Fruit fly (Drosophila melanogaster) whole organism, wandering third instar larva: ENCODE data around the gene CG7650.

Experiments used
- CG32264 ChIP-seq: fragments of 200-800 bp; sonication (Bioruptor generic); optimal IDR thresholded peaks from 2 replicates; lab custom pipeline; 2016; ENCODE audit warnings: missing biosample characterization, missing genetic modification characterization
- CG9705 ChIP-seq: fragments of 200-800 bp; sonication (Bioruptor generic); optimal IDR thresholded peaks from 2 replicates; lab custom pipeline; 2018; ENCODE audit warnings: missing biosample characterization, mild to moderate bottlenecking, missing genetic modification characterization
- CrebA ChIP-seq: fragments of 200-800 bp; sonication (Bioruptor generic); optimal IDR thresholded peaks from 2 replicates; lab custom pipeline; 2016; ENCODE audit warnings: missing biosample characterization, mild to moderate bottlenecking, missing genetic modification characterization, borderline replicate concordance
- Dfd ChIP-seq: fragments of >200 bp; optimal IDR thresholded peaks from 2 replicates; lab custom pipeline; 2017; ENCODE audit warnings: missing biosample characterization, missing genetic modification characterization
- Dif ChIP-seq: fragments of 200-275, 200-300 bp; sonication (Bioruptor generic); optimal IDR thresholded peaks from 2 replicates; lab custom pipeline; 2018; ENCODE audit warnings: missing biosample characterization, missing genetic modification characterization; ENCODE audit not compliant: partially characterized antibody
- GATAd ChIP-seq: sonication (Bioruptor generic); optimal IDR thresholded peaks from 2 replicates; lab custom pipeline; 2016; ENCODE audit warnings: missing biosample characterization, missing genetic modification characterization
- HLH106 ChIP-seq: fragments of 200-800 bp; optimal IDR thresholded peaks from 3 replicates; lab custom pipeline; 2019; ENCODE audit warnings: missing biosample characterization, mild to moderate bottlenecking, missing genetic modification characterization, moderate library complexity
- Hnf4 ChIP-seq: fragments of 200-800 bp; sonication (Bioruptor generic); optimal IDR thresholded peaks from 2 replicates; lab custom pipeline; 2016; ENCODE audit warnings: missing biosample characterization, mild to moderate bottlenecking, missing genetic modification characterization
- Hr78 ChIP-seq: fragments of >200 bp; optimal IDR thresholded peaks from 2 replicates; lab custom pipeline; 2017; ENCODE audit warnings: missing biosample characterization, missing genetic modification characterization
- Hr83 ChIP-seq: fragments of 200-300 bp; sonication (Bioruptor generic); optimal IDR thresholded peaks from 2 replicates; lab custom pipeline; 2016; ENCODE audit warnings: missing biosample characterization, mild to moderate bottlenecking, missing genetic modification characterization, moderate library complexity; ENCODE audit not compliant: poor library complexity, severe bottlenecking
- Jra ChIP-seq: sonication (Bioruptor generic); optimal IDR thresholded peaks from 2 replicates; lab custom pipeline; 2016; ENCODE audit warnings: missing biosample characterization, missing genetic modification characterization
- Mio ChIP-seq: sonication (Bioruptor generic); optimal IDR thresholded peaks from 2 replicates; lab custom pipeline; 2016; ENCODE audit warnings: missing biosample characterization, missing genetic modification characterization
- Myc ChIP-seq: fragments of >200 bp; optimal IDR thresholded peaks from 2 replicates; lab custom pipeline; 2017
- N ChIP-seq: fragments of >200 bp; optimal IDR thresholded peaks from 2 replicates; lab custom pipeline; 2018; ENCODE audit warnings: missing biosample characterization, missing external identifiers, missing genetic modification characterization
- OdsH ChIP-seq: fragments of 200-800 bp; sonication (Bioruptor generic); optimal IDR thresholded peaks from 2 replicates; lab custom pipeline; 2016; ENCODE audit warnings: missing biosample characterization, mild to moderate bottlenecking, missing genetic modification characterization
- Rel ChIP-seq, 2 experiments: fragments of 200-800 bp; sonication (Bioruptor generic) in 1 of 2; optimal IDR thresholded peaks; 2 replicates in 1 of 2; 3 replicates in 1 of 2; lab custom pipeline; 2016 to 2019; ENCODE audit warnings: mild to moderate bottlenecking in 2 of 2, missing biosample characterization in 2 of 2, missing genetic modification characterization in 2 of 2, moderate library complexity in 1 of 2
- Sp1 ChIP-seq: fragments of 200-800 bp; sonication (Bioruptor generic); optimal IDR thresholded peaks from 3 replicates; lab custom pipeline; 2019; ENCODE audit warnings: missing biosample characterization, mild to moderate bottlenecking, missing genetic modification characterization, moderate library complexity
- Vsx2 ChIP-seq: fragments of 200-300, 225-300 bp; sonication (Bioruptor generic); optimal IDR thresholded peaks from 2 replicates; lab custom pipeline; 2018; ENCODE audit warnings: missing biosample characterization, missing genetic modification characterization; ENCODE audit not compliant: partially characterized antibody
- br ChIP-seq: fragments of 200-800 bp; sonication (Bioruptor generic); optimal IDR thresholded peaks from 2 replicates; lab custom pipeline; 2016; ENCODE audit warnings: missing biosample characterization, missing genetic modification characterization
- dsf ChIP-seq: sonication (Bioruptor generic); optimal IDR thresholded peaks from 2 replicates; lab custom pipeline; 2016; ENCODE audit warnings: missing biosample characterization, missing genetic modification characterization, borderline replicate concordance
- ey ChIP-seq: fragments of 200-800 bp; sonication (Bioruptor generic); optimal IDR thresholded peaks from 2 replicates; lab custom pipeline; 2016; ENCODE audit warnings: missing biosample characterization, missing genetic modification characterization
- foxo ChIP-seq, 2 experiments: fragments of 200-800 bp; sonication (Bioruptor generic); optimal IDR thresholded peaks; 2 replicates in 1 of 2; 3 replicates in 1 of 2; lab custom pipeline; 2016 to 2017; ENCODE audit warnings: missing biosample characterization in 2 of 2, missing genetic modification characterization in 2 of 2
- h ChIP-seq: fragments of 200-800 bp; sonication (Bioruptor generic); optimal IDR thresholded peaks from 3 replicates; lab custom pipeline; 2016; ENCODE audit warnings: missing biosample characterization, mild to moderate bottlenecking, missing genetic modification characterization
- jim ChIP-seq: fragments of 175-275, 200-325 bp; sonication (Bioruptor generic); optimal IDR thresholded peaks from 2 replicates; lab custom pipeline; 2016; ENCODE audit warnings: missing biosample characterization, mild to moderate bottlenecking, missing genetic modification characterization
- lola ChIP-seq: fragments of >200 bp; optimal IDR thresholded peaks from 2 replicates; lab custom pipeline; 2017; ENCODE audit warnings: missing biosample characterization, missing genetic modification characterization
- pan ChIP-seq: fragments of >200 bp; optimal IDR thresholded peaks from 2 replicates; lab custom pipeline; 2017
- rgr ChIP-seq: fragments of 200-800 bp; sonication (Bioruptor generic); optimal IDR thresholded peaks from 3 replicates; lab custom pipeline; 2016; ENCODE audit warnings: missing biosample characterization, mild to moderate bottlenecking, missing genetic modification characterization
- sv ChIP-seq: fragments of 200-800 bp; sonication (Bioruptor generic); optimal IDR thresholded peaks from 3 replicates; lab custom pipeline; 2016; ENCODE audit warnings: missing biosample characterization, missing genetic modification characterization
- tai ChIP-seq: sonication (Bioruptor generic); optimal IDR thresholded peaks from 2 replicates; lab custom pipeline; 2016; ENCODE audit warnings: missing biosample characterization, missing genetic modification characterization
- woc ChIP-seq: sonication (Bioruptor generic); optimal IDR thresholded peaks from 2 replicates; lab custom pipeline; 2016; ENCODE audit warnings: missing biosample characterization, mild to moderate bottlenecking, missing genetic modification characterization

CG7650 gene

DNA sequence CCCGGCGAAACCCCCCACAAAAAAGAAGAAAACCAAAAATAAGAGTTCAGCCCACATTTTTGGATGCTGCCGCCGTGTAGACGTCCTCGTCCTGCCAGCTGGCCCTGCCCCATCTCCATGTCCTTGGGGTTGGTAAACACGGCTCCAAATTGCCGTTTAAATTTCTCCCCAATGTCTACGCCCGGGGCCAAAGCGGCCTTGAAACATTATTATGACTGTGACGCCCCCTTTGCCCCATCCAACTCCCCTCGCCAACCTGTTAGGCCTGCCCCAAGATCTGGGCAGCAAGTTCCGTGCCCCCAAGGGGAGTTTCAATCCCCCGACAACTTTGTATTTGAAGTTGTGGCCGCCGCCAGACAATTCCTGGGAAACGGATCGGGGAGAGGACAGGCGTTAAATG is 6.7 kb upstream of the CG7650 start:
- TF ChIP-seq Jra = no peak
- TF ChIP-seq, all 38 proteins: peak for 0

DNA sequence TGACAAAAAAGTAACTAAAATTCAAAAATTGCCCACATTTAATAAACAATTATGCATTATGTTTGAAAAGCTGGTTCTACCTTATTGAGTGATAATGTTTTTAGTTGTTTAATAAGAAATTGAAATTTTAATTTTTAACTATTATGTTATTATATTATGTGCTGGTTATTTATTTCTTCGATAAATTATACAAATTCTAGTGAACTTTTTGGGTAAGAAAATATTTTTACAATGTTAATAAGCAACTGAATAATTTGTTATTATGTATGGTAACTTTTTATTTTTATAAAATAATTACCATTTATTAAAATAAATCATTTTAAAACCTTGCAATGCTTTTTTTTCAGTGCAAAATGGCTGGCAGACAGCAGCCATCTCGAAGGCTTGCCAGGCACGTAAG is 6.3 kb upstream of the CG7650 start:
- no peak for TF ChIP-seq woc (GFP tag; lab: Kevin White, UChicago)
- no peak for TF ChIP-seq Dif (GFP tag; lab: Kevin White, UChicago)
- no peak for TF ChIP-seq dsf
- no peak for TF ChIP-seq Mio (GFP tag; lab: Kevin White, UChicago)

DNA sequence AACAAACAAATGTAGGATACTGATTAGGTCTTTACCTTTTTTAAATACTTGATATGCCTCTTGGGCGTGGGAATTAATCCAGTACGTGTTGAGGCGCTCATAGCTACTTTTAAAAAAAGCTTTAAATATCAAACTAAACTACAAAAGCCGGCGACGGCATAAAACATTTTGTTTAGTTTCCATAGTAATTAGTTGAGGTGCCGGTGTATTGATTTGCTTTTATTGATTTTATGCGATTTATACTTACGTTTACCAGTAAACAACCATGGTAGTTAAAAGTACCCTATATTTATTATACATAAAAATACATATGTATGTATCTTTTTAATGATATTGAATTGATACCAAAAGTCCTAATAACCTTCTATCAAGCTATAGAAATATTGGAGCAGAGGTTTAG is 2.5 kb upstream of the CG7650 start, which contains the start of gene CG13449:
TSS of gene CG13449 (minus strand) at position 101 of the 400 bp plus-strand sequence.
- TF ChIP-seq GATAd (no peak), Hr83 (GFP tag; lab: Kevin White, UChicago) (no peak), tai (GFP tag; lab: Kevin White, UChicago) (no peak), Rel (GFP tag; optimal IDR thresholded peaks at IDR 0.05; lab: Kevin White, UChicago) (no peak), Rel (tag; optimal IDR thresholded peaks at IDR 0.05; lab: Kevin White, UChicago) (no peak), CrebA (no peak), h (GFP tag; lab: Kevin White, UChicago) (no peak), foxo (GFP tag; optimal IDR thresholded peaks at IDR 0.05; lab: Kevin White, UChicago) (no peak), Vsx2 (GFP tag; lab: Kevin White, UChicago) (no peak), dsf (no peak), HLH106 (tag; lab: Kevin White, UChicago) (no peak), Sp1 (GFP tag; lab: Kevin White, UChicago) (no peak), pan (lab: Kevin White, UChicago) (no peak), br (GFP tag; lab: Kevin White, UChicago) (no peak), CG9705 (GFP tag; lab: Kevin White, UChicago) (no peak), OdsH (no peak), jim (no peak)

DNA sequence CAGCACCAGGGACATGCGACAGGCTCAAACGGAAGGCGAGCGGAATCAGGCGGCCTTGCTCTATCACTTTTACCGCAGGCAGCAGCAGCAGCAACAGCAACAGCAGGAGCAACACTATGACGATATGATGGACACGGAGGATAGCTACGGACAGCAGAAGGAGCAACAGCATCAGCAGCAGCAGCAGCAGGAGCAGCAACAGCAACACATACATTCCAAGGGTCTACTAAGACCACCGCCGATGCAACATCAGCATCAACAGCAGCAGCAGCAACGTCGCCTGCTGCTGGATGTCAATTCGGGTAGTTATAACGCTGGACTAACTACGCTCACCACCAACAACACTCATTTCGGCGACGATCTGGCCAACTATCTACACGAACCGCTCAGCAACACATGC is 5.2 kb downstream of the CG7650 start:
- TF ChIP-seq N (GFP tag; lab: Kevin White, UChicago) (no peak), Dfd (peak; percentile 94)

DNA sequence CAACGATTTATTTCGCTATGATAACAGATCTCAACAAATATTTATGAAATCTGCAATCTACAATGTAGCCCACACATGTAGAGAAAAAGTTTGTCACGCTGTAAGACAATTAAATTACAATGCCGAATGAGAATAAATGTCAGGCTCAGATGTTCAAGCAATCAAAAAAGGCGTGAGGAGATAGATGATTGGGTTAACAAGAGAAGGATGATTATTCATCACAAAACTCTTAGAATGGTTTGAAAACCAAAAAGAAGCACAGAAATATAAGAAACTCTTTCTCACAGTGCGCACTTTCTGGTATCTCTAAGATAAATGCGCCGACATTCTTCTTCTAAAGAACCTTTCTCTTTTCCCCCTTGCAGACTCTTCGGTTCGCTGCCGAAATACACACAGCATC is 10.1 kb downstream of the CG7650 start:
- TF ChIP-seq tai (GFP tag; lab: Kevin White, UChicago) (no peak), HLH106 (tag; lab: Kevin White, UChicago) (no peak), Hr78 (GFP tag; lab: Kevin White, UChicago) (no peak), dsf (no peak), Rel (GFP tag; optimal IDR thresholded peaks at IDR 0.05; lab: Kevin White, UChicago) (no peak), Rel (tag; optimal IDR thresholded peaks at IDR 0.05; lab: Kevin White, UChicago) (no peak), N (GFP tag; lab: Kevin White, UChicago) (no peak), h (GFP tag; lab: Kevin White, UChicago) (no peak), ey (GFP tag; lab: Kevin White, UChicago) (no peak), CG32264 (no peak), Vsx2 (GFP tag; lab: Kevin White, UChicago) (no peak), rgr (GFP tag; lab: Kevin White, UChicago) (no peak), lola (GFP tag; lab: Kevin White, UChicago) (no peak)

DNA sequence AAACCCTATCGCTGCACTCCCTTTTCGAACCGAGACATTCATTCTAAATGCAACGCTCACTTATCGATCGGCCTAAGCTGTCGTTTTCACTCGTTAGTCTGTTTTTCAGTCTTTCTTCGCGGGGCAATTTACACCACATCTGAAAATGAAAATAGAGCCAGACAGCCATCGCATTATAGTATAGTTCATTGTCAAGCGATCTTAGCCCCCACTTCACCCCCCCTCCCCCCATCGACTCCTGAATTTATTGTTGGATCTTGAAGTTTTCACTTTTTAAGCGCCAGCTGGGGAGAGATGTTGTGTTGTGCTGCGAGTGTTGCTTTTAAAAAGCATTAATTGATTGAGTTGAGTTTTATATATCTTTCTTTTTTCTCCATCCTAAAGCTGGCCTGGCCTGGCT is 11.0 kb downstream of the CG7650 start:
- TF ChIP-seq CG32264 (no peak), Hnf4 (no peak), Dif (GFP tag; lab: Kevin White, UChicago) (no peak), HLH106 (tag; lab: Kevin White, UChicago) (no peak), lola (GFP tag; lab: Kevin White, UChicago) (no peak), sv (GFP tag; lab: Kevin White, UChicago) (no peak), Myc (lab: Kevin White, UChicago) (no peak), Dfd (no peak), Vsx2 (GFP tag; lab: Kevin White, UChicago) (no peak), Jra (no peak), OdsH (no peak), Hr78 (GFP tag; lab: Kevin White, UChicago) (no peak), h (GFP tag; lab: Kevin White, UChicago) (no peak), Rel (GFP tag; optimal IDR thresholded peaks at IDR 0.05; lab: Kevin White, UChicago) (no peak), Rel (tag; optimal IDR thresholded peaks at IDR 0.05; lab: Kevin White, UChicago) (no peak), br (GFP tag; lab: Kevin White, UChicago) (no peak)
